Worm (Caenorhabditis elegans) whole organism, L3 larva: ENCODE results near the gene C16C8.22.
"Not testable (repeated sequence)": the region's sequence is repeated elsewhere in the genome, so short reads cannot be mapped to it uniquely, and the experiment has no call there.

Experiments
- ama-1 ChIP-seq: fragments of 150-350 bp; optimal IDR thresholded peaks from 2 replicates; lab custom pipeline; 2018
- ceh-9 ChIP-seq: sonication (generic microtip); optimal IDR thresholded peaks from 2 replicates; lab custom pipeline; 2018; ENCODE audit warnings: missing biosample characterization, missing genetic modification characterization
- egl-27 ChIP-seq: sonication (generic microtip); optimal IDR thresholded peaks from 4 replicates; lab custom pipeline; 2017; ENCODE audit warnings: missing biosample characterization, missing genetic modification reagents, missing genetic modification characterization
- lin-39 ChIP-seq: fragments of 150-350 bp; optimal IDR thresholded peaks from 2 replicates; lab custom pipeline; 2018; ENCODE audit warnings: missing biosample characterization, missing genetic modification reagents, missing genetic modification characterization
- nhr-11 ChIP-seq: fragments of 150-350 bp; optimal IDR thresholded peaks from 2 replicates; lab custom pipeline; 2014; ENCODE audit warnings: missing biosample characterization, missing genetic modification characterization
- nhr-12 ChIP-seq: fragments of 150-350 bp; optimal IDR thresholded peaks from 2 replicates; lab custom pipeline; 2014; ENCODE audit warnings: missing biosample characterization, missing genetic modification characterization
- nhr-23 ChIP-seq: fragments of 150-350 bp; optimal IDR thresholded peaks from 2 replicates; lab custom pipeline; 2014; ENCODE audit warnings: missing biosample characterization, missing genetic modification reagents, missing genetic modification characterization
- nhr-28 ChIP-seq: fragments of 150-350 bp; optimal IDR thresholded peaks from 2 replicates; lab custom pipeline; 2014; ENCODE audit warnings: missing biosample characterization, missing genetic modification characterization
- snpc-4 ChIP-seq: fragments of 150-350 bp; optimal IDR thresholded peaks from 2 replicates; lab custom pipeline; 2014; ENCODE audit warnings: missing biosample characterization, missing genetic modification characterization
- unc-62 ChIP-seq: fragments of 150-350 bp; sonication (generic microtip); optimal IDR thresholded peaks from 4 replicates; lab custom pipeline; 2014; ENCODE audit warnings: missing biosample characterization, missing genetic modification reagents, missing genetic modification characterization
- zag-1 ChIP-seq: fragments of 150-350 bp; optimal IDR thresholded peaks from 2 replicates; lab custom pipeline; 2014; ENCODE audit warnings: missing biosample characterization, missing genetic modification characterization
- ztf-11 ChIP-seq: fragments of 150-350 bp; optimal IDR thresholded peaks from 2 replicates; lab custom pipeline; 2014; ENCODE audit warnings: missing biosample characterization, missing genetic modification characterization

- not testable (repeated sequence) for TF ChIP-seq egl-27 (tag; lab: Kevin White, UChicago); nhr-12 (tag; lab: Kevin White, UChicago); ztf-11; snpc-4; zag-1 (tag; lab: Kevin White, UChicago); ceh-9 (tag; lab: Kevin White, UChicago); ama-1 (lab: Kevin White, UChicago); lin-39 (tag; lab: Kevin White, UChicago); nhr-23 (tag; lab: Kevin White, UChicago); unc-62 (GFP tag; lab: Kevin White, UChicago); nhr-11 (tag; lab: Kevin White, UChicago); nhr-28 (tag; lab: Kevin White, UChicago)
Observed at ce11 chrII:3464580-3464979, 21.5 kb upstream of the C16C8.22 start, which contains the start of gene C16C8.10.
